7 worm cellular contexts compared by ENCODE assay signal in the genomic region with DNA sequence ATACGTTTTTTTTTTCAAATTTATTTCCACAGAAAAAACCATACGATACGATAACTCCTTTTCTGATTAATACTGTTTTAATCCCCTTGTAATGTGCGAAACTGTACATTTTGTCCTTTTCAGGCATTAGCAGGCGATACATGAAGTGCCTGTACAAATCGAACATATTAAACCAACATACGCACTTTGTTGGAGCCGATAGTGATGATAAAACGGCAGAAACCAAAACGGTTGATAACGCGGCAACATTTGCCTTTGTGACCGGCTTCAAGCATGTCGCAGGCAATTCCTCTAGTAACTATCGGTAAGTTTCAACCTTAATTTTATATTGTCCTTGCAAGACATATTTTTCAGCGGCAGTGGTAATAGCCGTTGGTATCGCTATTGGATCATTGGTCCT.
TF ChIP-seq lines count a peak whose summit lies in the region.

nep-22 (plus strand) TSS at position 245 of the 400 bp plus-strand sequence.

TF ChIP-seq in whole organism, L1 larva, 84 proteins besides CTCF, POLR2A, EP300 and RAD21:
- TF ChIP-seq C16A3.4 (tag; optimal IDR thresholded peaks at IDR 0.05; lab: Kevin White, UChicago) = no peak
- TF ChIP-seq lin-35 (GFP tag; optimal IDR thresholded peaks at IDR 0.05; lab: Kevin White, UChicago) = peak in 1 of 2 experiments; percentile 14
- TF ChIP-seq elt-2 (tag; optimal IDR thresholded peaks at IDR 0.05; lab: Kevin White, UChicago) = peak; percentile 70
TF ChIP-seq in whole organism, L1 larva: peak in this region for 2.

TF ChIP-seq in whole organism, L2 larva, 48 proteins besides CTCF, POLR2A, EP300 and RAD21:
- TF ChIP-seq snpc-4 (tag; optimal IDR thresholded peaks at IDR 0.05; lab: Kevin White, UChicago) (no peak), fos-1 (tag; optimal IDR thresholded peaks at IDR 0.05; lab: Kevin White, UChicago) (peak; percentile 86), ceh-16 (tag; optimal IDR thresholded peaks at IDR 0.05; lab: Kevin White, UChicago) (no peak)
TF ChIP-seq in whole organism, L2 larva: peak in this region for 1.

TF ChIP-seq in whole organism, L3 larva, 47 proteins besides CTCF, POLR2A, EP300 and RAD21:
- TF ChIP-seq ama-1 (optimal IDR thresholded peaks at IDR 0.05; lab: Kevin White, UChicago) = no peak
- peak; percentile 40 for TF ChIP-seq pqm-1 (tag; optimal IDR thresholded peaks at IDR 0.05; lab: Kevin White, UChicago)
- no peak for TF ChIP-seq elt-1 (tag; optimal IDR thresholded peaks at IDR 0.05; lab: Kevin White, UChicago)
- TF ChIP-seq nhr-67 (tag; optimal IDR thresholded peaks at IDR 0.05; lab: Kevin White, UChicago) = no peak
- peak; percentile 80 for TF ChIP-seq elt-2 (tag; optimal IDR thresholded peaks at IDR 0.05; lab: Kevin White, UChicago)

TF ChIP-seq in whole organism, L4 larva, 104 proteins besides CTCF, POLR2A, EP300 and RAD21 (continues in another document):
- TF ChIP-seq ztf-7 (tag; optimal IDR thresholded peaks at IDR 0.05; lab: Kevin White, UChicago) (no peak), T20F7.1 (GFP tag; optimal IDR thresholded peaks at IDR 0.05; lab: Kevin White, UChicago) (no peak), daf-8 (GFP tag; IDR thresholded peaks at IDR 0.05; lab: Robert Waterston, UW) (no peak), nhr-42 (GFP tag; IDR thresholded peaks at IDR 0.05; lab: Robert Waterston, UW) (no peak), ctbp-1 (GFP tag; IDR thresholded peaks at IDR 0.05; lab: Robert Waterston, UW) (no peak), hlh-11 (tag; optimal IDR thresholded peaks at IDR 0.05; lab: Kevin White, UChicago) (peak; percentile 36), hmg-1.1 (GFP tag; IDR thresholded peaks at IDR 0.05; lab: Robert Waterston, UW) (no peak), mes-2 (tag; optimal IDR thresholded peaks at IDR 0.05; lab: Kevin White, UChicago; ENCODE audit: poor library complexity, severe bottlenecking) (no peak), D1046.2 (GFP tag; IDR thresholded peaks at IDR 0.05; lab: Robert Waterston, UW) (no peak), egl-43 (GFP tag; IDR thresholded peaks at IDR 0.05; lab: Robert Waterston, UW) (no peak), php-3 (GFP tag; IDR thresholded peaks at IDR 0.05; lab: Robert Waterston, UW) (0 out of 2 replicates have a peak, but pooled peaks have one; percentile 31), skn-1 (tag; optimal IDR thresholded peaks at IDR 0.05; lab: Kevin White, UChicago) (no peak), zip-2 (tag; optimal IDR thresholded peaks at IDR 0.05; lab: Kevin White, UChicago) (no peak), fkh-10 (GFP tag; optimal IDR thresholded peaks at IDR 0.05; lab: Kevin White, UChicago) (no peak), spr-3 (GFP tag; optimal IDR thresholded peaks at IDR 0.05; lab: Kevin White, UChicago) (no peak), nhr-28 (tag; optimal IDR thresholded peaks at IDR 0.05; lab: Kevin White, UChicago) (peak; percentile 53), saeg-2 (GFP tag; IDR thresholded peaks at IDR 0.05; lab: Robert Waterston, UW) (no peak), dmd-6 (GFP tag; IDR thresholded peaks at IDR 0.05; lab: Robert Waterston, UW) (peak; percentile 57), pqm-1 (tag; optimal IDR thresholded peaks at IDR 0.05; lab: Kevin White, UChicago) (peak; percentile 87)

TF ChIP-seq in whole organism, early embryonic, 17 proteins besides CTCF, POLR2A, EP300 and RAD21:
- TF ChIP-seq ets-7 (tag; optimal IDR thresholded peaks at IDR 0.05; lab: Kevin White, UChicago) = no peak
- TF ChIP-seq ceh-36 (tag; optimal IDR thresholded peaks at IDR 0.05; lab: Kevin White, UChicago) = peak; percentile 7

TF ChIP-seq in whole organism, late embryonic, 69 proteins besides CTCF, POLR2A, EP300 and RAD21:
- TF ChIP-seq unc-3 (GFP tag; conservative IDR thresholded peaks at IDR 0.05; lab: Robert Waterston, UW) (no peak), unc-3 (tag; optimal IDR thresholded peaks at IDR 0.05; lab: Kevin White, UChicago) (no peak), elt-2 (tag; optimal IDR thresholded peaks at IDR 0.05; lab: Kevin White, UChicago) (peak; percentile 18)

TF ChIP-seq in whole organism, young adult, 124 proteins besides CTCF, POLR2A, EP300 and RAD21:
- no peak for TF ChIP-seq madf-3 (GFP tag; IDR thresholded peaks at IDR 0.05; lab: Robert Waterston, UW)
- no peak for TF ChIP-seq B0035.1 (tag; optimal IDR thresholded peaks at IDR 0.05; lab: Kevin White, UChicago)
- TF ChIP-seq nhr-80 (tag; optimal IDR thresholded peaks at IDR 0.05; lab: Kevin White, UChicago) = peak; percentile 69
TF ChIP-seq in whole organism, young adult: peak in this region for 1.
